Worm (Caenorhabditis elegans) whole organism, L1 larva: ENCODE measurements around the gene nhr-21.

Source experiments
- C04F5.9 ChIP-seq: sonication (generic microtip); optimal IDR thresholded peaks from 2 replicates; lab custom pipeline; 2016; ENCODE audit warnings: missing genetic modification characterization, missing compliant biosample characterization
- C16A3.4 ChIP-seq: fragments of 150-350 bp; optimal IDR thresholded peaks from 2 replicates; lab custom pipeline; 2014; ENCODE audit warnings: missing biosample characterization, missing genetic modification characterization
- aha-1 ChIP-seq: fragments of 150-350 bp; optimal IDR thresholded peaks from 2 replicates; lab custom pipeline; 2014; ENCODE audit warnings: missing biosample characterization, missing genetic modification characterization
- ama-1 ChIP-seq: fragments of 150-350 bp; optimal IDR thresholded peaks from 2 replicates; lab custom pipeline; 2014
- blmp-1 ChIP-seq: fragments of 150-350 bp; optimal IDR thresholded peaks from 2 replicates; lab custom pipeline; 2014; ENCODE audit warnings: missing biosample characterization, missing genetic modification characterization
- ceh-63 ChIP-seq: fragments of 200-800 bp; sonication (Bioruptor generic); optimal IDR thresholded peaks from 2 replicates; lab custom pipeline; 2018; ENCODE audit warnings: mild to moderate bottlenecking, missing genetic modification characterization, missing compliant biosample characterization
- ceh-88 ChIP-seq: fragments of 200-800 bp; sonication (Bioruptor generic); IDR thresholded peaks from 2 replicates; pipeline ENCODE4 v1.3.6; 2022; ENCODE audit warnings: missing genetic modification characterization, missing compliant biosample characterization
- ces-1 ChIP-seq: fragments of 150-350 bp; optimal IDR thresholded peaks from 2 replicates; lab custom pipeline; 2014; ENCODE audit warnings: missing biosample characterization, missing genetic modification reagents, missing genetic modification characterization
- dsc-1 ChIP-seq: sonication (generic microtip); optimal IDR thresholded peaks from 2 replicates; lab custom pipeline; 2016; ENCODE audit warnings: mild to moderate bottlenecking, missing genetic modification characterization, missing compliant biosample characterization
- efl-1 ChIP-seq, 4 experiments: fragments of 150-350 bp; optimal IDR thresholded peaks in 3 of 4; peaks in 1 of 4; 1 replicate in 1 of 4; 2 replicates in 3 of 4; lab custom pipeline; 2014; ENCODE audit warnings: missing biosample characterization in 2 of 4, missing genetic modification characterization in 2 of 4, missing genetic modification reagents in 2 of 4
- egl-13 ChIP-seq: sonication (generic microtip); optimal IDR thresholded peaks from 2 replicates; lab custom pipeline; 2016; ENCODE audit warnings: missing genotype, missing genetic modification reagents, missing genetic modification characterization, missing compliant biosample characterization
- egl-27 ChIP-seq, 2 experiments: fragments of 150-350 bp in 1 of 2; sonication (generic microtip); optimal IDR thresholded peaks; 3 replicates each; lab custom pipeline; 2017 to 2018; ENCODE audit warnings: missing biosample characterization in 2 of 2, missing genetic modification characterization in 2 of 2, missing genetic modification reagents in 2 of 2
- elt-2 ChIP-seq: sonication (generic microtip); optimal IDR thresholded peaks from 2 replicates; lab custom pipeline; 2016; ENCODE audit warnings: missing genetic modification characterization, mild to moderate bottlenecking, inconsistent platforms, missing compliant biosample characterization, missing genetic modification reagents
- fkh-10 ChIP-seq: sonication (generic microtip); optimal IDR thresholded peaks from 2 replicates; lab custom pipeline; 2017; ENCODE audit warnings: missing biosample characterization, missing genetic modification reagents, missing genetic modification characterization
- fkh-8 ChIP-seq: sonication (generic microtip); optimal IDR thresholded peaks from 2 replicates; lab custom pipeline; 2016; ENCODE audit warnings: mild to moderate bottlenecking, missing genetic modification characterization, missing compliant biosample characterization
- fos-1 ChIP-seq: fragments of 150-350 bp; optimal IDR thresholded peaks from 2 replicates; lab custom pipeline; 2014; ENCODE audit warnings: missing biosample characterization, missing genetic modification characterization
- hlh-17 ChIP-seq: fragments of 200-800 bp; sonication (Bioruptor generic); optimal IDR thresholded peaks from 2 replicates; lab custom pipeline; 2018; ENCODE audit warnings: missing genetic modification characterization, mild to moderate bottlenecking, missing compliant biosample characterization, moderate library complexity, borderline replicate concordance
- hlh-4 ChIP-seq: sonication (generic microtip); optimal IDR thresholded peaks from 2 replicates; lab custom pipeline; 2016; ENCODE audit warnings: mild to moderate bottlenecking, missing genetic modification characterization, missing compliant biosample characterization
- hpl-2 ChIP-seq: fragments of 150-350 bp; optimal IDR thresholded peaks from 2 replicates; lab custom pipeline; 2014; ENCODE audit warnings: missing biosample characterization, missing genetic modification reagents, missing genetic modification characterization
- isw-1 ChIP-seq: fragments of 200-800 bp; sonication (Bioruptor generic); IDR thresholded peaks from 2 replicates; pipeline ENCODE4 v1.3.6; 2022; ENCODE audit warnings: missing genetic modification characterization, missing compliant biosample characterization
- lin-14 ChIP-seq: fragments of 200-800 bp; sonication (Bioruptor generic); optimal IDR thresholded peaks from 2 replicates; lab custom pipeline; 2018; ENCODE audit warnings: mild to moderate bottlenecking, missing genetic modification characterization, moderate library complexity, missing compliant biosample characterization
- lin-39 ChIP-seq: fragments of 150-350 bp; optimal IDR thresholded peaks from 2 replicates; lab custom pipeline; 2014; ENCODE audit warnings: missing biosample characterization, missing genetic modification reagents, missing genetic modification characterization
- mab-9 ChIP-seq: fragments of 200-800 bp; sonication (Bioruptor generic); IDR thresholded peaks from 2 replicates; pipeline ENCODE4 v1.3.6; 2022; ENCODE audit warnings: missing genetic modification reagents, missing genetic modification characterization, missing compliant biosample characterization
- mef-2 ChIP-seq: fragments of 150-350 bp; optimal IDR thresholded peaks from 2 replicates; lab custom pipeline; 2014; ENCODE audit warnings: missing biosample characterization, missing genetic modification characterization
- mep-1 ChIP-seq: fragments of 150-350 bp; optimal IDR thresholded peaks from 2 replicates; lab custom pipeline; 2014; ENCODE audit warnings: missing biosample characterization, missing genetic modification characterization
- nhr-12 ChIP-seq: sonication (generic microtip); optimal IDR thresholded peaks from 2 replicates; lab custom pipeline; 2017; ENCODE audit warnings: missing biosample characterization, missing genetic modification characterization
- nhr-19 ChIP-seq: fragments of 200-800 bp; sonication (Bioruptor generic); conservative IDR thresholded peaks from 2 replicates; pipeline ENCODE4 v1.3.6; 2022; ENCODE audit warnings: missing genetic modification characterization, missing compliant biosample characterization
- nhr-20 ChIP-seq: sonication (generic microtip); optimal IDR thresholded peaks from 2 replicates; lab custom pipeline; 2016; ENCODE audit warnings: mild to moderate bottlenecking, missing genetic modification characterization, missing compliant biosample characterization
- nhr-237 ChIP-seq: fragments of 150-350 bp; optimal IDR thresholded peaks from 2 replicates; lab custom pipeline; 2014; ENCODE audit warnings: missing biosample characterization, missing genetic modification characterization
- nhr-28 ChIP-seq: fragments of 150-350 bp; optimal IDR thresholded peaks from 2 replicates; lab custom pipeline; 2014; ENCODE audit warnings: missing biosample characterization, missing genetic modification characterization
- nhr-47 ChIP-seq: sonication (generic microtip); optimal IDR thresholded peaks from 2 replicates; lab custom pipeline; 2016; ENCODE audit warnings: mild to moderate bottlenecking, missing genetic modification characterization, moderate library complexity, missing compliant biosample characterization
- nhr-71 ChIP-seq: sonication (generic microtip); optimal IDR thresholded peaks from 2 replicates; lab custom pipeline; 2016; ENCODE audit warnings: mild to moderate bottlenecking, missing genetic modification characterization, moderate library complexity, missing compliant biosample characterization
- nhr-77 ChIP-seq: fragments of 150-350 bp; optimal IDR thresholded peaks from 2 replicates; lab custom pipeline; 2014; ENCODE audit warnings: missing biosample characterization, missing genetic modification characterization
- nhr-84 ChIP-seq: sonication (generic microtip); optimal IDR thresholded peaks from 2 replicates; lab custom pipeline; 2017; ENCODE audit warnings: missing biosample characterization, missing genetic modification characterization
- nhr-85 ChIP-seq: sonication (generic microtip); peaks from one replicate; lab custom pipeline; 2016; ENCODE audit warnings: missing genetic modification characterization, inconsistent platforms, missing compliant biosample characterization
- pax-3 ChIP-seq: fragments of 200-800 bp; sonication (Bioruptor generic); optimal IDR thresholded peaks from 2 replicates; lab custom pipeline; 2018; ENCODE audit warnings: mild to moderate bottlenecking, missing genetic modification characterization, moderate library complexity, missing compliant biosample characterization
- rnt-1 ChIP-seq: sonication (generic microtip); optimal IDR thresholded peaks from 2 replicates; lab custom pipeline; 2016; ENCODE audit warnings: mild to moderate bottlenecking, missing genetic modification characterization, moderate library complexity, missing compliant biosample characterization
- skn-1 ChIP-seq: fragments of 150-350 bp; optimal IDR thresholded peaks from 2 replicates; lab custom pipeline; 2014; ENCODE audit warnings: missing biosample characterization, missing genetic modification characterization
- snu-23 ChIP-seq: sonication (generic microtip); optimal IDR thresholded peaks from 2 replicates; lab custom pipeline; 2016; ENCODE audit warnings: missing genetic modification characterization, missing compliant biosample characterization
- sox-4 ChIP-seq: sonication (generic microtip); optimal IDR thresholded peaks from 2 replicates; lab custom pipeline; 2016; ENCODE audit warnings: missing genetic modification characterization, missing compliant biosample characterization
- swsn-7 ChIP-seq: sonication (generic microtip); optimal IDR thresholded peaks from 2 replicates; lab custom pipeline; 2016; ENCODE audit warnings: missing genetic modification characterization, missing compliant biosample characterization
- tbx-2 ChIP-seq: sonication (generic microtip); optimal IDR thresholded peaks from 2 replicates; lab custom pipeline; 2016; ENCODE audit warnings: missing genetic modification characterization, missing compliant biosample characterization
- tlp-1 ChIP-seq: fragments of 150-350 bp; optimal IDR thresholded peaks from 2 replicates; lab custom pipeline; 2014; ENCODE audit warnings: missing biosample characterization, missing genetic modification characterization
- unc-130 ChIP-seq: fragments of 150-350 bp; optimal IDR thresholded peaks from 2 replicates; lab custom pipeline; 2017; ENCODE audit warnings: missing biosample characterization, missing genetic modification characterization, inconsistent platforms
- unc-62 ChIP-seq: fragments of 150-350 bp; optimal IDR thresholded peaks from 2 replicates; lab custom pipeline; 2014; ENCODE audit warnings: missing biosample characterization, missing genetic modification reagents, missing genetic modification characterization
- unc-86 ChIP-seq: sonication (generic microtip); optimal IDR thresholded peaks from 2 replicates; lab custom pipeline; 2016; ENCODE audit warnings: missing genetic modification characterization, missing compliant biosample characterization
- unc-98 ChIP-seq: fragments of 200-800 bp; sonication (Bioruptor generic); IDR thresholded peaks from 2 replicates; pipeline ENCODE4 v1.3.6; 2022; ENCODE audit warnings: missing genetic modification characterization, missing compliant biosample characterization
- vab-15 ChIP-seq: sonication (generic microtip); optimal IDR thresholded peaks from 2 replicates; lab custom pipeline; 2017; ENCODE audit warnings: missing genotype, mild to moderate bottlenecking, missing genetic modification characterization, missing compliant biosample characterization
- xbp-1 ChIP-seq: sonication (generic microtip); optimal IDR thresholded peaks from 2 replicates; lab custom pipeline; 2016; ENCODE audit warnings: missing genetic modification characterization, missing compliant biosample characterization
- ztf-4 ChIP-seq: fragments of 150-350 bp; optimal IDR thresholded peaks from 2 replicates; lab custom pipeline; 2014; ENCODE audit warnings: missing biosample characterization, missing genetic modification characterization

nhr-21 gene

DNA sequence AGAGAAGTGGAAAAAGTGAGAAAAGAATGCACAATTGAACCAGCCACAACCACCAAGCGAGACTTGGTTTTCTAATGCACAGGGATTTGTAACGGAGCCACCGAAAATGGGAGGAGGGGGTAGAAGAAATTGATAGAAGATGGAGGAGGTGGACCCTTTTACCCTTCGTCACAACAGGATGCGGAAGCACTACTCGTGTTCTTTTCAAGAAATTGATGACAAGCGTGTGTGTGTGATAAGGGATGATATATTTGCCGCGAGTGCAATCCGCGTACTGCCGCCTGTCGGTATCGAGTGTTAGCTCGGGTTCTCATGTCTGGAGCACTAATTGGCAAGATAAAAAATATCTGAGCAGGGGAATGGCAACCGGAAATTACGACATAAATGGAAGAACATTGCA lies 15.1 kb upstream of the nhr-21 start, which contains the start of gene F21D12.3:
TSS of gene F21D12.3 (minus strand) at position 101 of the 400 bp plus-strand sequence.
- no peak for TF ChIP-seq nhr-85
- TF ChIP-seq C16A3.4, result no peak
- no peak for TF ChIP-seq unc-98 (GFP tag; lab: Robert Waterston, UW)
- no peak for TF ChIP-seq nhr-77 (tag; lab: Kevin White, UChicago)
- no peak for TF ChIP-seq tbx-2
- no peak for TF ChIP-seq snu-23 (GFP tag; lab: Kevin White, UChicago)
- TF ChIP-seq nhr-12, result no peak
- no peak for TF ChIP-seq ces-1 (GFP tag; lab: Kevin White, UChicago)
- no peak for TF ChIP-seq hlh-17
- TF ChIP-seq mep-1 (tag; lab: Kevin White, UChicago), result no peak
- TF ChIP-seq lin-14 (GFP tag; lab: Kevin White, UChicago), result no peak
- TF ChIP-seq hlh-4 (tag; lab: Kevin White, UChicago), result no peak
- TF ChIP-seq unc-62, result no peak
- TF ChIP-seq efl-1 (optimal IDR thresholded peaks at IDR 0.05; lab: Kevin White, UChicago), result no peak
- TF ChIP-seq efl-1 (GFP tag; optimal IDR thresholded peaks at IDR 0.05 in 1 of 2; lab: Kevin White, UChicago), result peak in 1 of 2 experiments; percentile 31
- no peak for TF ChIP-seq nhr-47 (tag; lab: Kevin White, UChicago)
- TF ChIP-seq vab-15 (tag; lab: Kevin White, UChicago), result no peak
- TF ChIP-seq rnt-1, result peak; percentile 16
- TF ChIP-seq unc-86 (tag; lab: Kevin White, UChicago), result no peak

DNA sequence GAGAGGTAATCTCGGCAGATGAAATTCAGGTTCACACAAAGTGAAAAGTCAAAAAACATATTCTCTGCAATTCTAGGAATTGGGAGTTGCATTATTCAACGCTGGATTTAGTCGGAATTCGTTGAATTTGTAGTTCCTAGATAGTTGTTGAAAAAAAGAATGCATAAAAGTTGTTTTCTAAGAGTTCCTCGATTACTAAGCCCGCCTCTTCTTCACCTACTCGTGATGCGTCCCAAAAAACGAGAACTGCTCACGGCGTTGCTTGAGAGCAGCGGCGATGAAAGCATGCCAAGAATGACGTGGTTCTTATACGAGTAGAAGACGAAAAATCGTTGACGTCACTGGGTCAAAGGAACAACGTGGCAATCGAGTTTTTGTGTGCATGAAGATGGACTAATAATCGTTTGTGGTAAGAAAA lies 14.0 kb upstream of the nhr-21 start:
- TF ChIP-seq skn-1 (tag; lab: Kevin White, UChicago) (no peak), unc-86 (tag; lab: Kevin White, UChicago) (peak; percentile 48), unc-62 (no peak), xbp-1 (tag; lab: Kevin White, UChicago) (peak; percentile 16), unc-130 (tag; lab: Kevin White, UChicago) (no peak), swsn-7 (tag; lab: Kevin White, UChicago) (peak; percentile 6), ztf-4 (tag; lab: Kevin White, UChicago) (peak; percentile 57), hlh-4 (tag; lab: Kevin White, UChicago) (peak; percentile 56), fkh-8 (peak; percentile 92), dsc-1 (tag; lab: Kevin White, UChicago) (peak; percentile 47), nhr-71 (peak; percentile 75), fkh-10 (GFP tag; lab: Kevin White, UChicago) (peak; percentile 4), nhr-47 (tag; lab: Kevin White, UChicago) (peak; percentile 59), nhr-77 (tag; lab: Kevin White, UChicago) (no peak), pax-3 (tag; lab: Kevin White, UChicago) (peak; percentile 16), lin-14 (GFP tag; lab: Kevin White, UChicago) (peak; percentile 63), ama-1 (lab: Kevin White, UChicago) (no peak), tlp-1 (tag; lab: Kevin White, UChicago) (no peak), fos-1 (tag; lab: Kevin White, UChicago) (no peak), mab-9 (no peak), ceh-63 (no peak), ceh-88 (GFP tag; lab: Robert Waterston, UW) (peak; percentile 31; the same call in 1 of the 2 replicates), mef-2 (tag; lab: Kevin White, UChicago) (peak; percentile 50), mep-1 (tag; lab: Kevin White, UChicago) (peak; percentile 22), isw-1 (GFP tag; lab: Robert Waterston, UW) (no peak), sox-4 (peak; percentile 26)

DNA sequence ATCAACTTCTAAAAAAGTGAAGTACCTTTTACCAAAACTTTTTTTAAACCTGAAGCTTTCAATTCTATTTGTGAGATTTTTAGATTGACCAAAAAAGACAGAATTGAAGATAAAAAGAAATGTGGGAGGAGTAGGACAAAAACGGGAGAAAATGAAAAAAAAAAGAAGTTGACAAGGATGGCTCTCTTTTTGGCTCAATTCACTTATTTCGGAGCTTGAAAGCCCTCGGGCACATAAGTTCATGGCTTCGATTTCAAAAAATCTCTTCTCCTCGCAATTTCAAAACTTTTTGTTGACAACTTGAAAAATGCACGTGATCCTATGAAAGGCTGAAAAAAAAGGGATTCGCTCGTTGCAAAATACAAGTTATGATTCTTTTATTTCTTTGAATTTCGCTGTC lies 12.8 kb upstream of the nhr-21 start:
- TF ChIP-seq blmp-1 (tag; lab: Kevin White, UChicago) (no peak), nhr-47 (tag; lab: Kevin White, UChicago) (no peak), xbp-1 (tag; lab: Kevin White, UChicago) (no peak), egl-27 (tag; optimal IDR thresholded peaks at IDR 0.05; lab: Kevin White, UChicago) (no peak), hpl-2 (GFP tag; lab: Kevin White, UChicago) (no peak), ama-1 (lab: Kevin White, UChicago) (no peak), egl-13 (no peak), nhr-237 (tag; lab: Kevin White, UChicago) (no peak), nhr-12 (no peak), C04F5.9 (no peak), nhr-19 (GFP tag; lab: Robert Waterston, UW) (no peak), nhr-28 (no peak), aha-1 (tag; lab: Kevin White, UChicago) (no peak), lin-39 (tag; lab: Kevin White, UChicago) (no peak), mep-1 (tag; lab: Kevin White, UChicago) (no peak), nhr-20 (no peak), elt-2 (tag; lab: Kevin White, UChicago) (no peak), lin-14 (GFP tag; lab: Kevin White, UChicago) (peak; percentile 30), efl-1 (optimal IDR thresholded peaks at IDR 0.05; lab: Kevin White, UChicago) (no peak), efl-1 (GFP tag; optimal IDR thresholded peaks at IDR 0.05 in 1 of 2; lab: Kevin White, UChicago) (no peak), nhr-84 (tag; lab: Kevin White, UChicago) (no peak), nhr-71 (peak; percentile 4)
